Worm (Caenorhabditis elegans) whole organism, late embryonic: ENCODE measurements around the gene T12A7.9.

Source experiments
- C38D4.7 ChIP-seq: fragments of 200-800 bp; sonication (Bioruptor generic); optimal IDR thresholded peaks from 2 replicates; lab custom pipeline; 2018; ENCODE audit warnings: mild to moderate bottlenecking, missing genetic modification characterization, moderate library complexity, missing compliant biosample characterization
- K09A11.1 ChIP-seq: sonication (generic microtip); optimal IDR thresholded peaks from 2 replicates; lab custom pipeline; 2017; ENCODE audit warnings: antibody characterized with exemption, mild to moderate bottlenecking, missing genetic modification characterization, missing compliant biosample characterization; ENCODE audit not compliant: insufficient read depth
- T23F11.4 ChIP-seq: fragments of 200-800 bp; sonication (Bioruptor generic); optimal IDR thresholded peaks from 2 replicates; lab custom pipeline; 2018; ENCODE audit warnings: mild to moderate bottlenecking, missing genetic modification characterization, missing compliant biosample characterization
- Y22D7AL.16 ChIP-seq: sonication (generic microtip); optimal IDR thresholded peaks from 2 replicates; lab custom pipeline; 2016; ENCODE audit warnings: missing genetic modification characterization, missing compliant biosample characterization
- ceh-18 ChIP-seq: sonication (generic microtip); optimal IDR thresholded peaks from 2 replicates; lab custom pipeline; 2016; ENCODE audit warnings: missing genetic modification characterization, missing compliant biosample characterization
- ceh-22 ChIP-seq: sonication (generic microtip); optimal IDR thresholded peaks from 2 replicates; lab custom pipeline; 2017; ENCODE audit warnings: missing biosample characterization, missing genetic modification characterization
- ceh-30 ChIP-seq: fragments of 150-350 bp; optimal IDR thresholded peaks from 2 replicates; lab custom pipeline; 2014; ENCODE audit warnings: missing biosample characterization, missing genetic modification characterization
- ceh-31 ChIP-seq: sonication (generic microtip); optimal IDR thresholded peaks from 2 replicates; lab custom pipeline; 2016; ENCODE audit warnings: missing genetic modification characterization, missing compliant biosample characterization
- ceh-34 ChIP-seq: sonication (generic microtip); optimal IDR thresholded peaks from 2 replicates; lab custom pipeline; 2016; ENCODE audit warnings: mild to moderate bottlenecking, missing genetic modification characterization, missing compliant biosample characterization
- ceh-48 ChIP-seq: sonication (generic microtip); optimal IDR thresholded peaks from 2 replicates; lab custom pipeline; 2016; ENCODE audit warnings: missing genetic modification characterization, inconsistent platforms, missing compliant biosample characterization
- ceh-9 ChIP-seq: sonication (generic microtip); optimal IDR thresholded peaks from 2 replicates; lab custom pipeline; 2016; ENCODE audit warnings: mild to moderate bottlenecking, missing genetic modification characterization, inconsistent platforms, missing compliant biosample characterization
- dmd-4 ChIP-seq: sonication (generic microtip); optimal IDR thresholded peaks from 2 replicates; lab custom pipeline; 2016; ENCODE audit warnings: borderline replicate concordance, missing genetic modification characterization, missing compliant biosample characterization
- elt-2 ChIP-seq: sonication (generic microtip); optimal IDR thresholded peaks from 2 replicates; lab custom pipeline; 2016; ENCODE audit warnings: missing genetic modification reagents, missing genetic modification characterization, missing compliant biosample characterization
- gmeb-2 ChIP-seq: sonication (generic microtip); optimal IDR thresholded peaks from 2 replicates; lab custom pipeline; 2016; ENCODE audit warnings: missing genetic modification characterization, inconsistent platforms, missing compliant biosample characterization
- hlh-30 ChIP-seq: sonication (generic microtip); optimal IDR thresholded peaks from 2 replicates; lab custom pipeline; 2017; ENCODE audit warnings: antibody characterized with exemption, missing genetic modification characterization, missing compliant biosample characterization; ENCODE audit not compliant: insufficient read depth
- hlh-8 ChIP-seq: sonication (generic microtip); optimal IDR thresholded peaks from 2 replicates; lab custom pipeline; 2016; ENCODE audit warnings: missing genotype, missing genetic modification characterization, missing compliant biosample characterization
- lim-6 ChIP-seq: sonication (generic microtip); optimal IDR thresholded peaks from 2 replicates; lab custom pipeline; 2016; ENCODE audit warnings: missing genetic modification characterization, missing compliant biosample characterization
- lin-11 ChIP-seq: fragments of 200-800 bp; sonication (Bioruptor generic); optimal IDR thresholded peaks from 2 replicates; lab custom pipeline; 2018; ENCODE audit warnings: mild to moderate bottlenecking, missing genetic modification characterization, missing compliant biosample characterization
- mec-3 ChIP-seq: sonication (generic microtip); optimal IDR thresholded peaks from 2 replicates; lab custom pipeline; 2016; ENCODE audit warnings: borderline replicate concordance, missing genetic modification characterization, missing compliant biosample characterization
- nfya-1 ChIP-seq: sonication (generic microtip); optimal IDR thresholded peaks from 2 replicates; lab custom pipeline; 2017; ENCODE audit warnings: missing genetic modification characterization, mild to moderate bottlenecking, missing compliant biosample characterization, antibody characterized with exemption, moderate library complexity
- nhr-232 ChIP-seq: sonication (generic microtip); optimal IDR thresholded peaks from 2 replicates; lab custom pipeline; 2016; ENCODE audit warnings: missing genetic modification characterization, missing compliant biosample characterization
- npax-4 ChIP-seq: sonication (generic microtip); optimal IDR thresholded peaks from 2 replicates; lab custom pipeline; 2016; ENCODE audit warnings: missing genetic modification characterization, missing compliant biosample characterization
- pat-9 ChIP-seq: fragments of 200-800 bp; sonication (Bioruptor generic); optimal IDR thresholded peaks from 2 replicates; lab custom pipeline; 2018; ENCODE audit warnings: mild to moderate bottlenecking, missing genetic modification characterization, moderate library complexity, missing compliant biosample characterization
- pha-2 ChIP-seq: sonication (generic microtip); optimal IDR thresholded peaks from 2 replicates; lab custom pipeline; 2017; ENCODE audit warnings: mild to moderate bottlenecking, missing genetic modification characterization, missing compliant biosample characterization
- pqm-1 ChIP-seq: sonication (generic microtip); optimal IDR thresholded peaks from 2 replicates; lab custom pipeline; 2016; ENCODE audit warnings: missing genetic modification characterization, missing compliant biosample characterization
- ref-2 ChIP-seq: sonication (generic microtip); optimal IDR thresholded peaks from 2 replicates; lab custom pipeline; 2016; ENCODE audit warnings: missing genetic modification characterization, missing compliant biosample characterization
- sox-2 ChIP-seq: fragments of 200-800 bp; sonication (Bioruptor generic); IDR thresholded peaks from 2 replicates; pipeline ENCODE4 v1.3.6; 2022; ENCODE audit warnings: missing genetic modification reagents, missing genetic modification characterization, missing compliant biosample characterization
- tbx-2 ChIP-seq: sonication (generic microtip); optimal IDR thresholded peaks from 2 replicates; lab custom pipeline; 2016; ENCODE audit warnings: missing genetic modification characterization, missing compliant biosample characterization
- ttx-3 ChIP-seq: sonication (generic microtip); optimal IDR thresholded peaks from 2 replicates; lab custom pipeline; 2016; ENCODE audit warnings: missing genetic modification reagents, missing genetic modification characterization, missing compliant biosample characterization
- unc-42 ChIP-seq: sonication (generic microtip); optimal IDR thresholded peaks from 2 replicates; lab custom pipeline; 2016; ENCODE audit warnings: missing genotype, missing genetic modification characterization, missing compliant biosample characterization
- unc-86 ChIP-seq: sonication (generic microtip); optimal IDR thresholded peaks from 2 replicates; lab custom pipeline; 2016; ENCODE audit warnings: missing genetic modification characterization, missing compliant biosample characterization
- zip-5 ChIP-seq: sonication (generic microtip); optimal IDR thresholded peaks from 2 replicates; lab custom pipeline; 2016; ENCODE audit warnings: missing genetic modification characterization, missing compliant biosample characterization

The T12A7.9 gene

DNA sequence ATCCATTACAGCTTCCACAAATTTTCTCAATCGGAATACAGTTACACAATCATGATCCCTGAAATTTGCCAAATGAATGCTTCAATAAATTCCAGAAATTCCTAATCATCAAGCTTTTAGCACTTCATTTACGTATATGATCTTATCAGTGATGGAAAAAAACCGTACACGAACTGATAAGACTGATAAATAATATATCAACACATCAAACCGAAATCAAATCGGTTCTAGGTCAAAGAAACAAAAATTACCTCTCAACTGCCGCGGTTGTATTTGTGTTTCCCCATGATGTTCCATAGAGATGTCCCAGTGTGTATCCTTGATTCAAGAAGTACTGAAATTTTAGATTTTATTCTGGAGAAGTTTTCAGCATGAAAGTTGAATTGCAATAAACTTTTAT, 15.3 kb upstream of the T12A7.9 start:
- TF ChIP-seq elt-2: peak; percentile 34
- TF ChIP-seq K09A11.1 (tag; lab: Kevin White, UChicago): no peak

DNA sequence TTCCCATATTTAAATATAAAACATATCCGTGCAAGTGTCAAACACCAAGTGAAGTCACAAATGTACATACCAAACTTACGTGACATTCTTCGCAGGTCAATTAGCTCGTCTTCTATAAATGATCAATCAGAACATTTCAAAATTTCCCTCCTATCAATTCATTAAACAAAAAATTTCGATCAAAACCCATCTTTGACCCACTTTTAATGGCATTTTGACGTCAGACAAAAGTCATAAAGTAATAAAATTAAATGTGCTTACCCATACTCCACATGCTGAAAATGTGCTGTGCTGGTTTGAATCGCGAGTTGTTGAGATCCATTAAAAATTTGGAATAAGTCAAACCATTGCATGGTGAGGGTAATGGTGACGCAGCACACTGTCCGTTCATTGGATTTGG, 14.0 kb upstream of the T12A7.9 start:
- TF ChIP-seq nhr-232 (tag; lab: Kevin White, UChicago): no peak
- TF ChIP-seq T23F11.4 (GFP tag; lab: Kevin White, UChicago): no peak
- TF ChIP-seq ttx-3 (tag; lab: Kevin White, UChicago): no peak
- TF ChIP-seq mec-3 (tag; lab: Kevin White, UChicago): no peak
- TF ChIP-seq gmeb-2 (tag; lab: Kevin White, UChicago): no peak
- no peak for TF ChIP-seq sox-2
- TF ChIP-seq ceh-22 (tag; lab: Kevin White, UChicago): no peak
- TF ChIP-seq Y22D7AL.16 (tag; lab: Kevin White, UChicago): no peak
- no peak for TF ChIP-seq ceh-18 (tag; lab: Kevin White, UChicago)
- no peak for TF ChIP-seq lim-6 (tag; lab: Kevin White, UChicago)

DNA sequence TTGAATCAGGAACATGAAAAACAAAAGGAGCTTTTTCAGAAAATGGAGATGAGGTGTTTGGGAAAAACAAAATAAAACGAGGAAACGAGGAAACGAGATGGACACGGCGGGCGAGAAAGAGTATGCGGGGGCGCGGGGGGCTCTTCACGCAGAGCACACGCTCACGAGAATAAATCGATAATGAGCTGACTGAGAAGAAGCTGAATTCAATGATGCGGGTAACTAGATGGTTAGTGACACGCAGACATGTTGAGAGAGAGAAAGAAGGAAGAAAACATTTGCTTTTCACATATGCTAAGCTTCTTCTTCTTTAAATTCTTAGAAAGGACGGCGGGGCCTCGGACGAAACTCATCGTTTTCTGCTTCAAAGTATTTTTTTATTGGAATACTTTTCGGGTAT, 9.7 kb upstream of the T12A7.9 start:
- TF ChIP-seq lin-11 (tag; lab: Kevin White, UChicago) (no peak), ceh-48 (tag; lab: Kevin White, UChicago) (peak; percentile 95), unc-42 (peak; percentile 92), ceh-34 (peak; percentile 29), nfya-1 (tag; lab: Kevin White, UChicago) (peak; percentile 47), unc-86 (tag; lab: Kevin White, UChicago) (peak; percentile 3), pha-2 (tag; lab: Kevin White, UChicago) (no peak), tbx-2 (peak; percentile 51), ceh-31 (peak; percentile 68), ceh-18 (tag; lab: Kevin White, UChicago) (peak; percentile 47)

DNA sequence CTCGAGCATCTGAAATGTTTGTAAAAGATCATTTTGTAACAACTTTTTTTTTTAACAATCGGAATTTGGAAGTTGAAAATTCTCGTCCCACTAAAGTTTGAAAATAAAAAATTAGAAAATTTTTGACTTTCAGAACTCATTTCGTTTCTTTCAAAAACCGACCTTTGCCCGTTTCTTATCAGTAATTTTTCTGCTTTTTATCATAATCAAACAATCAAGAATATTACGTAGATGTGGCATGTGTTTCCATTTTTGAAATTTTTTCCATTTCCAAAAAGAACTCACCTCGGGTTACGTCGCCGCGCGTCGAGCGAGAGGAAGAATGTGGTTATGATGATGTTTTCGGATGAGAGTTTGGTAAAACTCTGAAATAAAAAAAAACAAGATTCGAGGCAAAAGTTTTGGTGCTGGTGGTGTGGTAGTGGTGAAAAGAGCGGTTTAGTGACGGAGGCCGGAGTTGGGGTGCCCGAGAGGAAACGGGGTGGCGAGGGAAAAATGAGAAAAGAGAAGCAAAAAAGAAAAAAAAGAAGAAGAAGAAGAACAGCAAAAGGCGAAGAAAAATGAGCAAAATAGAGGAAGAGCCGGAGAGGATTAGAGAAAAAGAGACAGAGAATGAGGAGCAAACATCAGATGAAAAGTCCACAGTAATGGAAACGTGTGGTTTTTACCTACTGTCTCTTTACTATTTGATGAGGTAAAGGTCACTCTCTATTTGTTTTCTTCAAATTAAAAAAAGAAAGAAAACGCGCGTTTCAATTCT, 5.1 kb upstream of the T12A7.9 start, which contains the start of gene T12A7.2:
Gene T12A7.2, minus strand, starts transcription at position 412 of the 760 bp plus-strand sequence.
- TF ChIP-seq zip-5 (tag; lab: Kevin White, UChicago) (no peak), ceh-18 (tag; lab: Kevin White, UChicago) (peak; percentile 24), mec-3 (tag; lab: Kevin White, UChicago) (no peak), tbx-2 (peak; percentile 22), unc-42 (peak; percentile 4), unc-86 (tag; lab: Kevin White, UChicago) (no peak), ref-2 (tag; lab: Kevin White, UChicago) (peak; percentile 2), elt-2 (peak; percentile 75), pqm-1 (tag; lab: Kevin White, UChicago) (no peak), pha-2 (tag; lab: Kevin White, UChicago) (no peak), dmd-4 (tag; lab: Kevin White, UChicago) (no peak), ceh-30 (tag; lab: Kevin White, UChicago) (no peak), npax-4 (no peak), nhr-232 (tag; lab: Kevin White, UChicago) (no peak), Y22D7AL.16 (tag; lab: Kevin White, UChicago) (no peak), C38D4.7 (no peak), ceh-9 (no peak), ttx-3 (tag; lab: Kevin White, UChicago) (no peak), pat-9 (tag; lab: Kevin White, UChicago) (no peak), gmeb-2 (tag; lab: Kevin White, UChicago) (no peak), sox-2 (no peak)

DNA sequence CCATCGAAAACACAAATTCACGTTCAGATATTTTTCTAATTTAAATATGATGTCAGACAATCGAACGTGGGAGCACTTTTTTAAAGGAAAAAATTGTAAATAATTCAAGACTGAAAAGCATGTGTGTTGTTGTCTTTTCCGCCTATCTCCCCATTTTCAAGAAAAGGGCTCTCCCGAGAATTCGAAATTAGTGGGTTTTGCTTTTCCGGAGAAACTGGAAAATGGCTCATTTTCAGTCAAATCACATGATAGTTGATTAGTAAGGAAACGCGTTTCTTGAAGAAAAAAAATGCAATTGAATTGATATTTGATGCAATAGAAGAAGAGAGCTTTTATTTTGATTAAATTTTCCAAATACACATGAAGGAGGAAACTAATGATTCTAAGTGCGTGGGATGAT, 4.0 kb upstream of the T12A7.9 start:
- no peak for TF ChIP-seq hlh-30 (tag; lab: Kevin White, UChicago)
- no peak for TF ChIP-seq nfya-1 (tag; lab: Kevin White, UChicago)
- TF ChIP-seq hlh-8 (tag; lab: Kevin White, UChicago): no peak
- no peak for TF ChIP-seq ceh-30 (tag; lab: Kevin White, UChicago)
